Fruit fly (Drosophila melanogaster) S2 (cell line): ENCODE data around the gene RunxB.

Experiments used
- CG8478 ChIP-seq: fragments of >200 bp; optimal IDR thresholded peaks from 2 replicates; lab custom pipeline; 2018
- CTCF ChIP-seq, 2 experiments: fragments of >200 bp; optimal IDR thresholded peaks; 2 replicates each; lab custom pipeline; 2018

DNA sequence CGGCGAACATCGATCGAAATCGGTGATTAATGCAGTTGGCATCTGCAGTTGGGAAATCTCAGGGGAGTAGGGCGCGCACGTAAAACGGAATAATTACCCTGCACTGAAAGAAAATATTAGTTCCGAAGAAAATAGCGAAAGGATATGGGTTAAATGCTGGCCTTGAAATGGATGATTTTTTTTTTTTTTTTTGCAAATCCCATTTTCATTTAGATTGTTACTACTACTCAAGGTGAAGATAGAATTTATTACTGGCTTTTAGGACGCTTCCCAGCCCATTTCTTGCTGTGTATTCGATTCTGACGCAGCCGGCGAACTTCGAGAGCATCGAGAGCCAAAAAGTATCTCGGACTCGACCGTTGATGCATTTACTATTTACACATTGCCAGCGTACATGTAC lies 19.2 kb upstream of the RunxB start:
- no peak for TF ChIP-seq CTCF (optimal IDR thresholded peaks at IDR 0.05; lab: Kevin White, UChicago)
- TF ChIP-seq CG8478 (lab: Kevin White, UChicago), result no peak
